Worm (Caenorhabditis elegans) whole organism, L4 larva: Measurements from ENCODE around the gene pks-1.

Experiments used
- F44E2.7 ChIP-seq: fragments of 200-800 bp; sonication (Bioruptor generic); IDR thresholded peaks from 2 replicates; pipeline ENCODE4 v2.1.2; 2022; ENCODE audit warnings: missing genetic modification characterization, missing compliant biosample characterization
- F49E8.2 ChIP-seq: sonication (generic microtip); optimal IDR thresholded peaks from 2 replicates; lab custom pipeline; 2016; ENCODE audit warnings: missing compliant biosample characterization, mild to moderate bottlenecking, missing genetic modification characterization, borderline replicate concordance
- T20F7.1 ChIP-seq: fragments of 200-800 bp; sonication (Bioruptor generic); optimal IDR thresholded peaks from 2 replicates; lab custom pipeline; 2018; ENCODE audit warnings: mild to moderate bottlenecking, missing genetic modification characterization, missing compliant biosample characterization
- Y105C5A.15 ChIP-seq: fragments of 200-800 bp; sonication (Bioruptor generic); IDR thresholded peaks from 2 replicates; pipeline ENCODE4 v1.3.6; 2022; ENCODE audit warnings: missing genetic modification characterization, missing compliant biosample characterization
- ZK546.5 ChIP-seq, 2 experiments: sonication (generic microtip); optimal IDR thresholded peaks; 2 replicates each; lab custom pipeline; 2017; ENCODE audit warnings: missing biosample characterization in 2 of 2, missing genetic modification characterization in 2 of 2
- attf-4 ChIP-seq: sonication (generic microtip); optimal IDR thresholded peaks from 3 replicates; lab custom pipeline; 2017; ENCODE audit warnings: missing biosample characterization, missing genetic modification characterization
- ceh-20 ChIP-seq: fragments of 200-800 bp; sonication (Bioruptor generic); IDR thresholded peaks from 2 replicates; pipeline ENCODE4 v1.3.6; 2022; ENCODE audit warnings: missing genetic modification reagents, missing genetic modification characterization, missing compliant biosample characterization
- ceh-62 ChIP-seq: sonication (generic microtip); optimal IDR thresholded peaks from 2 replicates; lab custom pipeline; 2017; ENCODE audit warnings: missing biosample characterization, missing genetic modification characterization
- ctbp-1 ChIP-seq: fragments of 200-800 bp; sonication (Bioruptor generic); IDR thresholded peaks from 2 replicates; pipeline ENCODE4 v1.3.6; 2022; ENCODE audit warnings: missing genetic modification reagents, missing genetic modification characterization, missing compliant biosample characterization
- dmd-6 ChIP-seq: fragments of 200-800 bp; sonication (Bioruptor generic); IDR thresholded peaks from 2 replicates; pipeline ENCODE4 v1.3.6; 2022; ENCODE audit warnings: missing genetic modification reagents, missing genetic modification characterization, missing compliant biosample characterization
- dpl-1 ChIP-seq: fragments of 150-350 bp; optimal IDR thresholded peaks from 2 replicates; lab custom pipeline; 2014; ENCODE audit warnings: missing biosample characterization, missing genetic modification reagents, missing genetic modification characterization
- dve-1 ChIP-seq: sonication (generic microtip); optimal IDR thresholded peaks from 2 replicates; lab custom pipeline; 2017; ENCODE audit warnings: antibody characterized with exemption, mild to moderate bottlenecking, missing genetic modification characterization, missing compliant biosample characterization; ENCODE audit not compliant: insufficient read depth
- egl-27 ChIP-seq: sonication (generic microtip); optimal IDR thresholded peaks from 3 replicates; lab custom pipeline; 2017; ENCODE audit warnings: missing biosample characterization, missing genetic modification reagents, missing genetic modification characterization
- egl-43 ChIP-seq: fragments of 200-800 bp; sonication (Bioruptor generic); IDR thresholded peaks from 2 replicates; pipeline ENCODE4 v1.3.6; 2022; ENCODE audit warnings: missing genetic modification reagents, missing genetic modification characterization, missing compliant biosample characterization
- gei-8 ChIP-seq: fragments of 200-800 bp; sonication (Bioruptor generic); optimal IDR thresholded peaks from 2 replicates; lab custom pipeline; 2018; ENCODE audit warnings: mild to moderate bottlenecking, missing genetic modification characterization, missing compliant biosample characterization
- jun-1 ChIP-seq: fragments of 150-350 bp; optimal IDR thresholded peaks from 2 replicates; lab custom pipeline; 2014; ENCODE audit warnings: missing biosample characterization, missing genetic modification reagents, missing genetic modification characterization
- lin-13 ChIP-seq: fragments of 150-350 bp; optimal IDR thresholded peaks from 2 replicates; lab custom pipeline; 2014; ENCODE audit warnings: missing biosample characterization, missing genetic modification reagents, missing genetic modification characterization
- lin-15B ChIP-seq: fragments of 150-350 bp; sonication (generic microtip); optimal IDR thresholded peaks from 3 replicates; lab custom pipeline; 2014; ENCODE audit warnings: missing biosample characterization, missing genetic modification characterization
- lin-39 ChIP-seq: fragments of 150-350 bp; optimal IDR thresholded peaks from 2 replicates; lab custom pipeline; 2014; ENCODE audit warnings: missing biosample characterization, missing genetic modification reagents, missing genetic modification characterization
- madf-9 ChIP-seq: fragments of 200-800 bp; sonication (Bioruptor generic); conservative IDR thresholded peaks from 2 replicates; pipeline ENCODE4 v1.3.6; 2022; ENCODE audit warnings: missing genetic modification reagents, missing genetic modification characterization, missing compliant biosample characterization
- nhr-111 ChIP-seq: fragments of 200-800 bp; sonication (Bioruptor generic); optimal IDR thresholded peaks from 2 replicates; lab custom pipeline; 2018; ENCODE audit warnings: mild to moderate bottlenecking, missing genetic modification characterization, missing compliant biosample characterization
- nhr-48 ChIP-seq: sonication (generic microtip); optimal IDR thresholded peaks from 2 replicates; lab custom pipeline; 2016; ENCODE audit warnings: mild to moderate bottlenecking, missing genetic modification characterization, missing compliant biosample characterization
- pha-4 ChIP-seq, 2 experiments: fragments of 150-350 bp in 1 of 2; fragments of 200-800 bp in 1 of 2; sonication (Bioruptor generic) in 1 of 2; IDR thresholded peaks in 1 of 2; optimal IDR thresholded peaks in 1 of 2; 2 replicates each; pipeline versions ENCODE4 v1.3.6 to Lab custom; 2014 to 2022; ENCODE audit warnings: missing genetic modification characterization in 2 of 2, missing genetic modification reagents in 2 of 2, missing biosample characterization in 1 of 2, missing compliant biosample characterization in 1 of 2
- saeg-2 ChIP-seq: fragments of 200-800 bp; sonication (Bioruptor generic); IDR thresholded peaks from 2 replicates; pipeline ENCODE4 v1.3.6; 2022; ENCODE audit warnings: missing genetic modification reagents, missing genetic modification characterization, missing compliant biosample characterization
- snpc-4 ChIP-seq: fragments of 150-350 bp; optimal IDR thresholded peaks from 2 replicates; lab custom pipeline; 2014; ENCODE audit warnings: missing biosample characterization, missing genetic modification characterization
- spr-1 ChIP-seq: sonication (generic microtip); optimal IDR thresholded peaks from 2 replicates; lab custom pipeline; 2016; ENCODE audit warnings: mild to moderate bottlenecking, missing genetic modification characterization, missing compliant biosample characterization
- spr-3 ChIP-seq: fragments of 200-800 bp; sonication (Bioruptor generic); optimal IDR thresholded peaks from 2 replicates; lab custom pipeline; 2018; ENCODE audit warnings: mild to moderate bottlenecking, missing genetic modification characterization, missing compliant biosample characterization
- tag-97 ChIP-seq: fragments of 200-800 bp; sonication (Bioruptor generic); IDR thresholded peaks from 2 replicates; pipeline ENCODE4 v1.3.6; 2022; ENCODE audit warnings: missing genetic modification characterization, missing compliant biosample characterization
- unc-62 ChIP-seq, 3 experiments: fragments of 150-350 bp in 1 of 3; sonication (generic microtip); optimal IDR thresholded peaks in 2 of 3; peaks in 1 of 3; 1 replicate in 1 of 3; 2 replicates in 2 of 3; lab custom pipeline; 2014 to 2017; ENCODE audit warnings: missing biosample characterization in 3 of 3, missing genetic modification characterization in 3 of 3, missing genetic modification reagents in 3 of 3, missing genotype in 1 of 3
- zfp-2 ChIP-seq: sonication (generic microtip); optimal IDR thresholded peaks from 2 replicates; lab custom pipeline; 2016; ENCODE audit warnings: mild to moderate bottlenecking, missing genetic modification characterization, missing compliant biosample characterization
- zip-11 ChIP-seq: fragments of 200-800 bp; sonication (Bioruptor generic); IDR thresholded peaks from 2 replicates; pipeline ENCODE4 v1.3.6; 2022; ENCODE audit warnings: missing genetic modification characterization, missing compliant biosample characterization
- ztf-11 ChIP-seq: fragments of 150-350 bp; optimal IDR thresholded peaks from 2 replicates; lab custom pipeline; 2014; ENCODE audit warnings: missing biosample characterization, missing genetic modification characterization

pks-1 gene

DNA sequence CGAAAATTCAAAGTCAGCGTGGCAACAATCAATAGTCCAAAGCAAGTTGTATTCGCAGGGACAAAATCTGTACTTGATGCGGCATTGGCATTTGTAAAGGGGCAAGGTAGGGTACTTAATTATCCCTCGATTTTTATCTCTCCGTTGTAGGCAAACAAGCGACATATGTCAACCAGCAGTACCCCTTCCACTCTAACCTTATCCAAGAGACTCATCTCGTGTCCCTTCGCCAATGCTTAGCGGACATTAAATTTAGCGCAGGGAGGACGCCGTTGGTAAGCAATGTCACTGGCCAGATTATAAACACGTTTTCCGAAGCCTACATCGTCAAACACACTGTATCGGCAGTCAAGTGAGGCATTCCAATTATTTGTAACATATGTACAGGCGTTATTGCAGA lies 15.7 kb downstream of the pks-1 start (continued):
- TF ChIP-seq jun-1 (tag; lab: Kevin White, UChicago), result peak; percentile 99
- peak; percentile 95 for TF ChIP-seq lin-13 (GFP tag; lab: Kevin White, UChicago)
- TF ChIP-seq T20F7.1 (GFP tag; lab: Kevin White, UChicago), result peak; percentile 91
- peak; percentile 95 for TF ChIP-seq nhr-48 (tag; lab: Kevin White, UChicago)
- TF ChIP-seq spr-1 (tag; lab: Kevin White, UChicago), result peak; percentile 97
- no peak for TF ChIP-seq tag-97 (GFP tag; lab: Robert Waterston, UW)
- peak; percentile 96 for TF ChIP-seq ceh-20 (GFP tag; lab: Robert Waterston, UW)
- peak; percentile 87 for TF ChIP-seq zfp-2
- TF ChIP-seq dve-1, result peak; percentile 98
- peak; percentile 96 for TF ChIP-seq madf-9
- peak; percentile 82 to 100 for TF ChIP-seq unc-62 (GFP tag; optimal IDR thresholded peaks at IDR 0.05 in 1 of 2; lab: Kevin White, UChicago)
- TF ChIP-seq unc-62 (tag; optimal IDR thresholded peaks at IDR 0.05; lab: Kevin White, UChicago), result peak; percentile 86
- peak; percentile 99 for TF ChIP-seq egl-43
- TF ChIP-seq lin-39 (tag; lab: Kevin White, UChicago), result no peak
- TF ChIP-seq spr-3 (GFP tag; lab: Kevin White, UChicago), result peak; percentile 97
- TF ChIP-seq, all 104 proteins: peak for 86

DNA sequence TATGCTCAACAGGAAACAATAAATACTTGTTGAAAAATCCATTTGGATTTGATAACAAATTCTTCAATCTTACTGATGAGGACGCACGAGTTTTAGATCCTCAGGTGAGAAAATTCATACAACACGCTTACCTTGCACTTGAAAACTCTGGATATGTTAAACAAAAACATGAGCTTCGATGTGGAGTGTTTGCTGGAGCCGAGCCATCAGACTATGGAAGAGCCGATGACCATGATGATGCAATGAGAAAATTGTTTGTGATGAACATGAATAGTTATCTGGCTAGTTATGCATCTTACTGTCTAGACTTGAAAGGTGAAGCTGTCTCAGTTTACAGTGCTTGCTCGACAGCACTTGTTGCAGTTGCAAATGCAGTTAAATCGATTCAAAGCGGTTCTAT lies 20.3 kb downstream of the pks-1 start:
- TF ChIP-seq F49E8.2 (tag; lab: Kevin White, UChicago), result no peak
- peak in 1 of 2 experiments; percentile 94 for TF ChIP-seq unc-62 (GFP tag; optimal IDR thresholded peaks at IDR 0.05 in 1 of 2; lab: Kevin White, UChicago)
- TF ChIP-seq unc-62 (tag; optimal IDR thresholded peaks at IDR 0.05; lab: Kevin White, UChicago), result no peak

- TF ChIP-seq ceh-62 (tag; lab: Kevin White, UChicago) (no peak), lin-13 (GFP tag; lab: Kevin White, UChicago) (no peak), Y105C5A.15 (GFP tag; lab: Robert Waterston, UW) (no peak), F44E2.7 (GFP tag; lab: Robert Waterston, UW) (no peak), gei-8 (GFP tag; lab: Kevin White, UChicago) (no peak), zip-11 (no peak), attf-4 (tag; lab: Kevin White, UChicago) (no peak), egl-27 (tag; lab: Kevin White, UChicago) (no peak), dpl-1 (GFP tag; lab: Kevin White, UChicago) (no peak), madf-9 (no peak), ztf-11 (tag; lab: Kevin White, UChicago) (no peak), zfp-2 (no peak), pha-4 (GFP tag; IDR thresholded peaks at IDR 0.05; lab: Robert Waterston, UW) (no peak), pha-4 (tag; optimal IDR thresholded peaks at IDR 0.05; lab: Kevin White, UChicago) (no peak), ZK546.5 (tag; optimal IDR thresholded peaks at IDR 0.05; lab: Kevin White, UChicago) (no peak)
Measured at ce11 chrX:5444863-5445262, 31.3 kb downstream of the pks-1 start, which contains the start of gene itm-2. Gene itm-2 (plus strand): TSS chrX:5445163.

DNA sequence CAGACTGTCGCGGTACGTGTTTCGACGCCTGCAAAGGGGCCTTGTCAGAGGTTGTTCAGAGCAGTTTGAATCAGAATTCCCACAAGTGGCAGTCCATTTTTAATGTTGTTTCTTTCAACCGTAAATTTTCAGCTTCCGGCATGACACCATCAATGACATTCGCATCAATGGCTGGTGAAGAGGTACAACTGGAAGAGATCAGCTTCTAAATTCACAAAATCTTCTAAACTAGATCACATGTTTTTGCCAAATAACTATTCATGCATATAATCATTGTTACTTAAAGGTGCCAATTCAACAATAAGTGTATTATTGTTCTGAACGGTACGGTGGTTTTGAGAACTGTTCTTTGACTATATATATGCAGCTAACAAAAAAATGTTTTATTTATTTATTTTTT lies 33.8 kb downstream of the pks-1 start:
- no peak for TF ChIP-seq spr-1 (tag; lab: Kevin White, UChicago)
- no peak for TF ChIP-seq snpc-4 (tag; lab: Kevin White, UChicago)
- peak in 1 of 2 experiments; percentile 96 for TF ChIP-seq unc-62 (GFP tag; optimal IDR thresholded peaks at IDR 0.05 in 1 of 2; lab: Kevin White, UChicago)
- no peak for TF ChIP-seq unc-62 (tag; optimal IDR thresholded peaks at IDR 0.05; lab: Kevin White, UChicago)

DNA sequence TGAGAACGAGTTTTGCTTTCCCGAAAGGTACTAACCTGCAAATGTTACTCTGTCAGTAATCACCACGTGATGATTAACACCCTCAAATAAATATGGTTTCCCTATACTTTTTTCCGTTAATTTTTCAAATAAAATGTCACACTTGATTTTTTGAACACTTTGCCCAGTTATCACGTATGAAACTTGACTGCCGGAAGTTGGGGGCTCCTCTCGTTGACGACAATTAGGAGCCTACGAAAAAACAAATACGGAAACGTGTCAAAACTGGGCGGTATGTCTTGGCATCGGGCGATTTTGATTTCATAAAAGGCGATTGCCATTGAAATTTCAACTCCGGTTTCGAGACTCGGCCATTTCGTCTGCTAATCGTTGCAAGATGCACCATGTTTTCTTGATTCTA lies 34.3 kb downstream of the pks-1 start, which contains the start of gene C25F6.8:
Gene C25F6.8, plus strand, starts transcription at position 301 of the 400 bp plus-strand sequence.
- TF ChIP-seq dpl-1 (GFP tag; lab: Kevin White, UChicago), result no peak
- TF ChIP-seq dmd-6 (GFP tag; lab: Robert Waterston, UW), result no peak
- TF ChIP-seq lin-15B (tag; lab: Kevin White, UChicago), result no peak
- no peak for TF ChIP-seq saeg-2 (GFP tag; lab: Robert Waterston, UW)
- TF ChIP-seq nhr-48 (tag; lab: Kevin White, UChicago), result no peak
- TF ChIP-seq nhr-111, result no peak
- no peak for TF ChIP-seq ctbp-1
- TF ChIP-seq, all 104 proteins: peak for 0
